Worm (Caenorhabditis elegans): ENCODE measurements around the gene F40B5.2.
"Not testable (repeated sequence)": the region's sequence is repeated elsewhere in the genome, so short reads cannot be mapped to it uniquely, and the experiment has no call there.

F40B5.2 gene

ce11 chrX:8367553-8367952 is at the start of gene F40B5.2:
Gene F40B5.2 (plus strand): TSS chrX:8367853.
- TF ChIP-seq nhr-77 (tag; optimal IDR thresholded peaks at IDR 0.05) (no peak), nhr-129 (tag; optimal IDR thresholded peaks at IDR 0.05) (no peak), F13H6.1 (tag; optimal IDR thresholded peaks at IDR 0.05) (no peak), R02D3.7 (tag; optimal IDR thresholded peaks at IDR 0.05) (no peak), ZK546.5 (tag; optimal IDR thresholded peaks at IDR 0.05) (no peak), nhr-25 (tag; optimal IDR thresholded peaks at IDR 0.05) (no peak)

ce11 chrX:8318950-8319349 is 48.7 kb upstream of the F40B5.2 start, which contains the start of gene srh-11:
Gene srh-11 (minus strand): TSS chrX:8319050.
- TF ChIP-seq mdl-1 (tag; optimal IDR thresholded peaks at IDR 0.05) (no peak), R02D3.7 (tag; optimal IDR thresholded peaks at IDR 0.05) (no peak), F13H6.1 (tag; optimal IDR thresholded peaks at IDR 0.05) (no peak), peb-1 (tag; optimal IDR thresholded peaks at IDR 0.05) (no peak), nhr-6 (tag; optimal IDR thresholded peaks at IDR 0.05) (no peak), unc-62 (GFP tag; optimal IDR thresholded peaks at IDR 0.05) (no peak), nhr-10 (tag; optimal IDR thresholded peaks at IDR 0.05) (no peak), ama-1 (optimal IDR thresholded peaks at IDR 0.05) (no peak), aly-2 (tag; optimal IDR thresholded peaks at IDR 0.05) (no peak), sma-9 (GFP tag; optimal IDR thresholded peaks at IDR 0.05) (no peak), sma-9 (tag; optimal IDR thresholded peaks at IDR 0.05) (no peak), elt-1 (tag; optimal IDR thresholded peaks at IDR 0.05) (no peak), ZK546.5 (tag; optimal IDR thresholded peaks at IDR 0.05) (no peak), skn-1 (tag; optimal IDR thresholded peaks at IDR 0.05) (no peak)

ce11 chrX:8320889-8321288 is 46.8 kb upstream of the F40B5.2 start, which contains the start of gene pqn-57:
Gene pqn-57 (minus strand): TSS chrX:8320989.
- TF ChIP-seq mab-5 (tag; optimal IDR thresholded peaks at IDR 0.05) (no peak), peb-1 (tag; optimal IDR thresholded peaks at IDR 0.05) (no peak), gmeb-1 (tag; optimal IDR thresholded peaks at IDR 0.05) (no peak), aly-2 (tag; optimal IDR thresholded peaks at IDR 0.05) (no peak), nhr-10 (tag; optimal IDR thresholded peaks at IDR 0.05) (no peak), ZK546.5 (tag; optimal IDR thresholded peaks at IDR 0.05) (no peak), mbf-1 (tag; optimal IDR thresholded peaks at IDR 0.05) (no peak), egl-27 (tag; optimal IDR thresholded peaks at IDR 0.05) (no peak), unc-55 (GFP tag; optimal IDR thresholded peaks at IDR 0.05) (no peak), nhr-129 (tag; optimal IDR thresholded peaks at IDR 0.05) (no peak), ztf-1 (GFP tag; conservative IDR thresholded peaks at IDR 0.05) (no peak), nhr-23 (tag; optimal IDR thresholded peaks at IDR 0.05) (no peak)

ce11 chrX:8321811-8322210 is 45.8 kb upstream of the F40B5.2 start, which contains the start of gene abu-9:
Gene abu-9 (plus strand): TSS chrX:8322111.
- TF ChIP-seq peb-1, nhr-77, ZK546.5 (tag; optimal IDR thresholded peaks at IDR 0.05): not testable (repeated sequence)

- TF ChIP-seq fos-1 (tag; optimal IDR thresholded peaks at IDR 0.05) (peak; percentile 51), zag-1 (tag; optimal IDR thresholded peaks at IDR 0.05) (no peak)
Measured at ce11 chrX:8323371-8323770, 44.3 kb upstream of the F40B5.2 start, which contains the start of gene R09F10.1. Gene R09F10.1 (plus strand): TSS chrX:8323592.

ce11 chrX:8326394-8326793 is 41.3 kb upstream of the F40B5.2 start, which contains the start of gene R09F10.8:
Gene R09F10.8 (minus strand): TSS chrX:8326451.
- TF ChIP-seq dmd-4 (tag; optimal IDR thresholded peaks at IDR 0.05) = no peak
- no peak for TF ChIP-seq aly-2 (tag; optimal IDR thresholded peaks at IDR 0.05)
- TF ChIP-seq mdl-1 (tag; optimal IDR thresholded peaks at IDR 0.05) = no peak
- no peak for TF ChIP-seq R02D3.7 (tag; optimal IDR thresholded peaks at IDR 0.05)
- TF ChIP-seq sem-4 (tag; optimal IDR thresholded peaks at IDR 0.05) = no peak

- TF ChIP-seq mbf-1 (tag; optimal IDR thresholded peaks at IDR 0.05) (no peak), skn-1 (tag; optimal IDR thresholded peaks at IDR 0.05) (no peak), unc-55 (GFP tag; optimal IDR thresholded peaks at IDR 0.05) (no peak), sem-4 (tag; optimal IDR thresholded peaks at IDR 0.05) (no peak), mdl-1 (tag; optimal IDR thresholded peaks at IDR 0.05) (no peak), nhr-21 (tag; optimal IDR thresholded peaks at IDR 0.05) (no peak), lin-39 (tag; optimal IDR thresholded peaks at IDR 0.05) (no peak), elt-1 (tag; optimal IDR thresholded peaks at IDR 0.05) (no peak), sma-9 (GFP tag; optimal IDR thresholded peaks at IDR 0.05) (no peak), sma-9 (tag; optimal IDR thresholded peaks at IDR 0.05) (no peak), lsy-2 (tag; optimal IDR thresholded peaks at IDR 0.05) (no peak), fos-1 (tag; optimal IDR thresholded peaks at IDR 0.05) (no peak), ztf-1 (GFP tag; conservative IDR thresholded peaks at IDR 0.05) (no peak), nhr-77 (tag; optimal IDR thresholded peaks at IDR 0.05) (no peak), nhr-12 (tag; optimal IDR thresholded peaks at IDR 0.05) (no peak), dmd-4 (tag; optimal IDR thresholded peaks at IDR 0.05) (no peak), sma-3 (GFP tag; optimal IDR thresholded peaks at IDR 0.05) (no peak), ama-1 (optimal IDR thresholded peaks at IDR 0.05) (no peak), gmeb-1 (tag; optimal IDR thresholded peaks at IDR 0.05) (no peak)
Measured at ce11 chrX:8327800-8328199, 39.9 kb upstream of the F40B5.2 start, which contains the start of gene F55E10.4. Gene F55E10.4 (minus strand): TSS chrX:8327900.

Data from whole organism, L2 larva.